Worm (Caenorhabditis elegans) whole organism, L2 larva: ENCODE results near the gene pdhb-1.

Source experiments
- F13H6.1 ChIP-seq: sonication (generic microtip); optimal IDR thresholded peaks from 2 replicates; lab custom pipeline; 2016; ENCODE audit warnings: missing genetic modification characterization, missing compliant biosample characterization
- R02D3.7 ChIP-seq: fragments of 150-350 bp; optimal IDR thresholded peaks from 2 replicates; lab custom pipeline; 2014; ENCODE audit warnings: missing biosample characterization, missing genetic modification characterization
- ama-1 ChIP-seq: fragments of 150-350 bp; optimal IDR thresholded peaks from 2 replicates; lab custom pipeline; 2018; ENCODE audit warnings: inconsistent platforms
- crh-2 ChIP-seq: sonication (generic microtip); optimal IDR thresholded peaks from 2 replicates; lab custom pipeline; 2017; ENCODE audit warnings: missing biosample characterization, missing genetic modification characterization
- egl-27 ChIP-seq: sonication (generic microtip); optimal IDR thresholded peaks from 3 replicates; lab custom pipeline; 2017; ENCODE audit warnings: missing biosample characterization, missing genetic modification reagents, missing genetic modification characterization
- elt-1 ChIP-seq: fragments of 150-350 bp; optimal IDR thresholded peaks from 2 replicates; lab custom pipeline; 2014; ENCODE audit warnings: missing biosample characterization, missing genetic modification characterization
- elt-3 ChIP-seq: sonication (generic microtip); optimal IDR thresholded peaks from 2 replicates; lab custom pipeline; 2017; ENCODE audit warnings: missing biosample characterization, missing genetic modification characterization
- gmeb-1 ChIP-seq: fragments of 150-350 bp; optimal IDR thresholded peaks from 2 replicates; lab custom pipeline; 2014; ENCODE audit warnings: missing biosample characterization, missing genetic modification characterization
- lin-11 ChIP-seq: fragments of 150-350 bp; sonication (generic microtip); optimal IDR thresholded peaks from 2 replicates; lab custom pipeline; 2014; ENCODE audit warnings: missing biosample characterization, missing genetic modification characterization, inconsistent platforms, mixed read lengths
- lin-13 ChIP-seq: fragments of 150-350 bp; optimal IDR thresholded peaks from 2 replicates; lab custom pipeline; 2014; ENCODE audit warnings: missing biosample characterization, missing genetic modification reagents, missing genetic modification characterization
- lsy-2 ChIP-seq, 2 experiments: fragments of 150-350 bp in 1 of 2; sonication (generic microtip) in 1 of 2; optimal IDR thresholded peaks; 2 replicates each; lab custom pipeline; 2014 to 2017; ENCODE audit warnings: missing biosample characterization in 2 of 2, missing genetic modification characterization in 2 of 2
- mab-5 ChIP-seq: fragments of 150-350 bp; optimal IDR thresholded peaks from 2 replicates; lab custom pipeline; 2014; ENCODE audit warnings: missing biosample characterization, missing genetic modification characterization
- mbf-1 ChIP-seq: sonication (generic microtip); optimal IDR thresholded peaks from 2 replicates; lab custom pipeline; 2017; ENCODE audit warnings: missing biosample characterization, missing genetic modification characterization
- mdl-1 ChIP-seq, 2 experiments: fragments of 150-350 bp in 1 of 2; sonication (generic microtip) in 1 of 2; optimal IDR thresholded peaks; 2 replicates each; lab custom pipeline; 2017; ENCODE audit warnings: missing biosample characterization in 2 of 2, missing genetic modification characterization in 2 of 2
- nhr-10 ChIP-seq: sonication (generic microtip); optimal IDR thresholded peaks from 2 replicates; lab custom pipeline; 2017; ENCODE audit warnings: missing biosample characterization, missing genetic modification characterization
- nhr-23 ChIP-seq: fragments of 150-350 bp; optimal IDR thresholded peaks from 2 replicates; lab custom pipeline; 2014; ENCODE audit warnings: missing biosample characterization, missing genetic modification reagents, missing genetic modification characterization
- nhr-237 ChIP-seq: fragments of 150-350 bp; optimal IDR thresholded peaks from 2 replicates; lab custom pipeline; 2014; ENCODE audit warnings: missing biosample characterization, missing genetic modification characterization
- nhr-25 ChIP-seq: fragments of 150-350 bp; sonication (generic microtip); optimal IDR thresholded peaks from 3 replicates; lab custom pipeline; 2014; ENCODE audit warnings: missing biosample characterization, missing genetic modification characterization
- sma-9 ChIP-seq, 2 experiments: fragments of 150-350 bp in 1 of 2; sonication (generic microtip) in 1 of 2; optimal IDR thresholded peaks; 2 replicates each; lab custom pipeline; 2014 to 2016; ENCODE audit warnings: missing genetic modification characterization in 2 of 2, mild to moderate bottlenecking in 1 of 2, missing biosample characterization in 1 of 2, missing compliant biosample characterization in 1 of 2, missing genetic modification reagents in 1 of 2, moderate library complexity in 1 of 2
- snpc-4 ChIP-seq: fragments of 150-350 bp; optimal IDR thresholded peaks from 2 replicates; lab custom pipeline; 2014; ENCODE audit warnings: missing biosample characterization, missing genetic modification characterization
- unc-39 ChIP-seq: fragments of 150-350 bp; optimal IDR thresholded peaks from 2 replicates; lab custom pipeline; 2014; ENCODE audit warnings: missing biosample characterization, missing genetic modification characterization
- unc-55 ChIP-seq: fragments of 150-350 bp; sonication (generic microtip); optimal IDR thresholded peaks from 3 replicates; lab custom pipeline; 2014; ENCODE audit warnings: missing biosample characterization, missing genetic modification reagents, missing genetic modification characterization
- unc-62 ChIP-seq: fragments of 150-350 bp; optimal IDR thresholded peaks from 2 replicates; lab custom pipeline; 2014; ENCODE audit warnings: missing biosample characterization, missing genetic modification reagents, missing genetic modification characterization
- zag-1 ChIP-seq: fragments of 150-350 bp; optimal IDR thresholded peaks from 2 replicates; lab custom pipeline; 2014; ENCODE audit warnings: missing biosample characterization, missing genetic modification characterization
- ztf-1 ChIP-seq: fragments of 200-800 bp; sonication (Bioruptor generic); conservative IDR thresholded peaks from 2 replicates; pipeline ENCODE4 v1.3.6; 2022; ENCODE audit warnings: missing genetic modification characterization, missing compliant biosample characterization

pdhb-1 gene

ce11 chrIV:3447350-3447749, 47.9 kb downstream of the pdhb-1 start:
- TF ChIP-seq unc-39 (tag; lab: Kevin White, UChicago): no peak
- TF ChIP-seq mbf-1 (tag; lab: Kevin White, UChicago): no peak
- TF ChIP-seq elt-1: no peak
- TF ChIP-seq mdl-1 (tag; optimal IDR thresholded peaks at IDR 0.05; lab: Kevin White, UChicago): no peak
- no peak for TF ChIP-seq ama-1
- no peak for TF ChIP-seq egl-27
- no peak for TF ChIP-seq snpc-4 (tag; lab: Kevin White, UChicago)
- no peak for TF ChIP-seq lin-11 (tag; lab: Kevin White, UChicago)
- TF ChIP-seq R02D3.7 (tag; lab: Kevin White, UChicago): no peak
- no peak for TF ChIP-seq crh-2 (tag; lab: Kevin White, UChicago)
- TF ChIP-seq zag-1 (tag; lab: Kevin White, UChicago): no peak
- TF ChIP-seq lin-13: no peak
- TF ChIP-seq nhr-10 (tag; lab: Kevin White, UChicago): no peak

ce11 chrIV:3452516-3452915, 53.0 kb downstream of the pdhb-1 start:
- no peak for TF ChIP-seq unc-62 (GFP tag; lab: Kevin White, UChicago)

- TF ChIP-seq lsy-2 (tag; optimal IDR thresholded peaks at IDR 0.05; lab: Kevin White, UChicago) (no peak), elt-3 (no peak), nhr-23 (tag; lab: Kevin White, UChicago) (no peak), nhr-237 (tag; lab: Kevin White, UChicago) (no peak), nhr-10 (tag; lab: Kevin White, UChicago) (no peak), sma-9 (GFP tag; optimal IDR thresholded peaks at IDR 0.05; lab: Kevin White, UChicago) (no peak), sma-9 (tag; optimal IDR thresholded peaks at IDR 0.05; lab: Kevin White, UChicago) (no peak), ztf-1 (GFP tag; lab: Robert Waterston, UW) (no peak), nhr-25 (tag; lab: Kevin White, UChicago) (no peak), ama-1 (no peak), F13H6.1 (tag; lab: Kevin White, UChicago) (no peak), mab-5 (tag; lab: Kevin White, UChicago) (no peak), gmeb-1 (tag; lab: Kevin White, UChicago) (no peak), unc-55 (GFP tag; lab: Kevin White, UChicago) (no peak)
Observed at ce11 chrIV:3453346-3453745, 53.9 kb downstream of the pdhb-1 start, which contains the start of gene srz-23. srz-23 (plus strand) TSS chrIV:3453608.
